Fruit fly (Drosophila melanogaster): Measurements from ENCODE around the gene Arpc3B.
A peak's percentile ranks its signal among the peaks of the same experiment; 100 is the strongest.

Gene Arpc3B

dm6 chrX:17129733-17130466 is 24.2 kb upstream of the Arpc3B start (continued):
- no peak for TF ChIP-seq lov (optimal IDR thresholded peaks at IDR 0.05)
- no peak for TF ChIP-seq lov (GFP tag; IDR thresholded peaks at IDR 0.05)
- peak; percentile 78 for TF ChIP-seq CG3847 (GFP tag; IDR thresholded peaks at IDR 0.05)
- no peak for TF ChIP-seq CG17912 (GFP tag; optimal IDR thresholded peaks at IDR 0.05)
- peak; percentile 62 for TF ChIP-seq CG1024 (GFP tag; IDR thresholded peaks at IDR 0.05)
- TF ChIP-seq CG8765 (GFP tag; IDR thresholded peaks at IDR 0.05) = no peak
- TF ChIP-seq lmd (GFP tag; IDR thresholded peaks at IDR 0.05) = peak; percentile 74
- TF ChIP-seq CG10274 (GFP tag; optimal IDR thresholded peaks at IDR 0.05) = peak; percentile 31
- TF ChIP-seq fu2 (GFP tag; optimal IDR thresholded peaks at IDR 0.05) = no peak
- TF ChIP-seq lbe (GFP tag; optimal IDR thresholded peaks at IDR 0.05) = peak; percentile 48
- TF ChIP-seq trem (tag; optimal IDR thresholded peaks at IDR 0.05) = peak; percentile 65
- peak; percentile 77 for TF ChIP-seq tgo (GFP tag; IDR thresholded peaks at IDR 0.05)
- no peak for TF ChIP-seq ato (GFP tag; IDR thresholded peaks at IDR 0.05; ENCODE audit: partially characterized antibody)
- TF ChIP-seq PHDP (tag; optimal IDR thresholded peaks at IDR 0.05) = peak; percentile 87
- peak; percentile 70 for TF ChIP-seq CG3407 (GFP tag; optimal IDR thresholded peaks at IDR 0.05)
- TF ChIP-seq bbx (GFP tag; IDR thresholded peaks at IDR 0.05; ENCODE audit: partially characterized antibody) = no peak
- no peak for TF ChIP-seq inv (GFP tag; IDR thresholded peaks at IDR 0.05; ENCODE audit: partially characterized antibody)
- no peak for TF ChIP-seq CG42726 (GFP tag; IDR thresholded peaks at IDR 0.05; ENCODE audit: partially characterized antibody)
- TF ChIP-seq Hr39 (optimal IDR thresholded peaks at IDR 0.05) = no peak
- TF ChIP-seq CG6272 (GFP tag; IDR thresholded peaks at IDR 0.05) = peak; percentile 56; the same call in 1 of the 2 replicates
- TF ChIP-seq CG10431 (GFP tag; optimal IDR thresholded peaks at IDR 0.05) = peak; percentile 14
- no peak for TF ChIP-seq cad (GFP tag; optimal IDR thresholded peaks at IDR 0.05)
- peak; percentile 82 for TF ChIP-seq CG8388 (GFP tag; optimal IDR thresholded peaks at IDR 0.05)
- peak; percentile 66 for TF ChIP-seq CG10654 (GFP tag; optimal IDR thresholded peaks at IDR 0.05)
- peak; percentile 40 for TF ChIP-seq MTF-1 (GFP tag; optimal IDR thresholded peaks at IDR 0.05; ENCODE audit: borderline replicate concordance)
- no peak for TF ChIP-seq oc (tag; optimal IDR thresholded peaks at IDR 0.05)
- TF ChIP-seq CG2889 (GFP tag; IDR thresholded peaks at IDR 0.05) = peak; percentile 66; the same call in 2 of the 3 replicates
- no peak for TF ChIP-seq eve (GFP tag; optimal IDR thresholded peaks at IDR 0.05)
- TF ChIP-seq CG11696 (GFP tag; IDR thresholded peaks at IDR 0.05) = no peak
- TF ChIP-seq HLH4C (GFP tag; IDR thresholded peaks at IDR 0.05; ENCODE audit: partially characterized antibody) = no peak
- peak; percentile 35 for TF ChIP-seq CG2202 (tag; optimal IDR thresholded peaks at IDR 0.05)
- TF ChIP-seq tin (GFP tag; optimal IDR thresholded peaks at IDR 0.05) = peak; percentile 33
- peak; percentile 86 for TF ChIP-seq so (GFP tag; IDR thresholded peaks at IDR 0.05)
- no peak for TF ChIP-seq ham (GFP tag; IDR thresholded peaks at IDR 0.05)
- no peak for TF ChIP-seq CG16813 (GFP tag; IDR thresholded peaks at IDR 0.05; ENCODE audit: partially characterized antibody)
- peak; percentile 8 for TF ChIP-seq CG4617 (GFP tag; optimal IDR thresholded peaks at IDR 0.05; ENCODE audit: borderline replicate concordance)
- TF ChIP-seq CkIIα-i1 (GFP tag; IDR thresholded peaks at IDR 0.05) = no peak
- TF ChIP-seq lilli (GFP tag; optimal IDR thresholded peaks at IDR 0.05) = peak; percentile 37
- peak; percentile 63 for TF ChIP-seq sd (tag; optimal IDR thresholded peaks at IDR 0.05)
- TF ChIP-seq dan (GFP tag; IDR thresholded peaks at IDR 0.05) = no peak
- TF ChIP-seq kay (GFP tag; optimal IDR thresholded peaks at IDR 0.05) = peak; percentile 55
- no peak; the same call in 1 of the 2 replicates for TF ChIP-seq Lim3 (GFP tag; IDR thresholded peaks at IDR 0.05)
- peak; percentile 53 for TF ChIP-seq Fer2 (tag; optimal IDR thresholded peaks at IDR 0.05)
- peak; percentile 69; the same call in 2 of the 3 replicates for TF ChIP-seq Dbx (GFP tag; IDR thresholded peaks at IDR 0.05)
- TF ChIP-seq CG8924 (tag; optimal IDR thresholded peaks at IDR 0.05) = peak; percentile 92
- TF ChIP-seq Dip3 (GFP tag; optimal IDR thresholded peaks at IDR 0.05) = no peak
- TF ChIP-seq CG17359 (tag; optimal IDR thresholded peaks at IDR 0.05) = peak; percentile 92
- TF ChIP-seq bowl (GFP tag; IDR thresholded peaks at IDR 0.05) = 0 out of 2 replicates have a peak, but pooled peaks have one; percentile 36
- peak; percentile 48; the same call in 1 of the 2 replicates for TF ChIP-seq CG4404 (GFP tag; IDR thresholded peaks at IDR 0.05)
- TF ChIP-seq Adf1 (GFP tag; IDR thresholded peaks at IDR 0.05) = peak; percentile 55

All from whole organism, embryonic.